Worm (Caenorhabditis elegans): Measurements from ENCODE around the gene ugt-45.

ce11 chrIV:3755921-3756320 lies 5.0 kb upstream of the ugt-45 start, which contains the start of gene best-20:
- no peak for TF ChIP-seq ama-1 (optimal IDR thresholded peaks at IDR 0.05)
- no peak for TF ChIP-seq ceh-36 (tag; optimal IDR thresholded peaks at IDR 0.05)
- TF ChIP-seq sea-1 (GFP tag; conservative IDR thresholded peaks at IDR 0.05), result no peak
- TF ChIP-seq pes-1 (GFP tag; IDR thresholded peaks at IDR 0.05), result no peak
- no peak for TF ChIP-seq tra-4 (tag; optimal IDR thresholded peaks at IDR 0.05)
- no peak for TF ChIP-seq ets-7 (tag; optimal IDR thresholded peaks at IDR 0.05)
- TF ChIP-seq aly-1 (tag; optimal IDR thresholded peaks at IDR 0.05), result no peak
- no peak for TF ChIP-seq ceh-13 (GFP tag; optimal IDR thresholded peaks at IDR 0.05)
- TF ChIP-seq hmg-4 (GFP tag; optimal IDR thresholded peaks at IDR 0.05), result no peak
- TF ChIP-seq hmbx-1 (tag; optimal IDR thresholded peaks at IDR 0.05), result no peak
- no peak for TF ChIP-seq tbx-11 (GFP tag; IDR thresholded peaks at IDR 0.05)
- TF ChIP-seq scrt-1 (GFP tag; IDR thresholded peaks at IDR 0.05), result no peak
- no peak for TF ChIP-seq tbx-37 (GFP tag; conservative IDR thresholded peaks at IDR 0.05)
- TF ChIP-seq hnd-1 (tag; optimal IDR thresholded peaks at IDR 0.05), result no peak
